Fruit fly (Drosophila melanogaster) whole organism: ENCODE measurements around the gene Son.

Experiments used
- CG8478 ChIP-seq: fragments of >200 bp; optimal IDR thresholded peaks from 2 replicates; lab custom pipeline; 2018; ENCODE audit warnings: inconsistent platforms
- EcR ChIP-seq, 2 experiments: fragments of >200 bp; optimal IDR thresholded peaks; 2 replicates each; lab custom pipeline; 2017; ENCODE audit warnings: missing biosample characterization in 2 of 2, missing genetic modification characterization in 2 of 2, missing genetic modification reagents in 2 of 2
- psq ChIP-seq: fragments of >200 bp; optimal IDR thresholded peaks from 2 replicates; lab custom pipeline; 2017
- usp ChIP-seq: fragments of >200 bp; optimal IDR thresholded peaks from 2 replicates; lab custom pipeline; 2017; ENCODE audit warnings: missing biosample characterization, missing genetic modification characterization, mixed read lengths

DNA sequence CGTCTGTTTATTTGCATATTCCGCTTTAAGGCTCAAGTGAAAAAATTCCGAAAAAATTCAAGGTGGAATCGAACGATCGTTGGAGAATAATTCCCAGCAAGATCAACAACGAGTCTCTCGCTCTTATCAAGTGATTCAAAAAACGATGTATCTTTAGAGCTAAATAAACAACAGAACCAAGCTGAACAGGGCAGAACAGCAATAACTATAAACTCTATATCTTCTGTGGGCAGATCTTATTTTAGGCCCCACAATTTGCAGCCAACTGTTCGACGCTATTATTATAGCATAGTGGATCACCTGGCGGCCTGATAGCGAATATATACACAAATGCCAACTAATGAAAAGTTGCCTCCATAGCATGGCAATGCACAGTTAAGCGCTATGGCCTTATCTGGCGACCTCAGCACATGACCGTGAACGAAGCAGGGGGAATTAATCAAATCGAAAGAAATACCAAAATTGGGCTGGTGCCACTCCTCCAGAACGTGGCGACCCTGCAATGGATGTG is 48.4 kb upstream of the Son start:
- no peak for TF ChIP-seq CG8478 (lab: Kevin White, UChicago)
- TF ChIP-seq usp = no peak
- TF ChIP-seq EcR (GFP tag; optimal IDR thresholded peaks at IDR 0.05; lab: Kevin White, UChicago) = no peak
- TF ChIP-seq psq (lab: Kevin White, UChicago) = no peak
